Fruit fly (Drosophila melanogaster) whole organism: ENCODE data around the gene CG31729.

ENCODE experiments used
- pan ChIP-seq: fragments of >200 bp; optimal IDR thresholded peaks from 2 replicates; lab custom pipeline; 2017
- psq ChIP-seq: fragments of >200 bp; optimal IDR thresholded peaks from 2 replicates; lab custom pipeline; 2017

dm6 chr2L:13266627-13267026 is 23.2 kb upstream of the CG31729 start:
- TF ChIP-seq pan (lab: Kevin White, UChicago) (no peak), psq (no peak)
